Worm (Caenorhabditis elegans) whole organism, young adult: ENCODE measurements around the gene C40A11.8.

Experiments used
- B0261.1 ChIP-seq: sonication (generic microtip); optimal IDR thresholded peaks from 2 replicates; lab custom pipeline; 2016; ENCODE audit warnings: mild to moderate bottlenecking, missing genetic modification characterization, moderate library complexity, missing compliant biosample characterization
- F22D6.2 ChIP-seq: sonication (generic microtip); optimal IDR thresholded peaks from 2 replicates; lab custom pipeline; 2016; ENCODE audit warnings: mild to moderate bottlenecking, missing genetic modification characterization, missing compliant biosample characterization
- F23B12.7 ChIP-seq: sonication (generic microtip); optimal IDR thresholded peaks from 2 replicates; lab custom pipeline; 2017; ENCODE audit warnings: missing genetic modification characterization, mild to moderate bottlenecking, missing compliant biosample characterization, antibody characterized with exemption, moderate library complexity; ENCODE audit not compliant: insufficient read depth
- F37B4.10 ChIP-seq: fragments of 200-800 bp; sonication (Bioruptor generic); IDR thresholded peaks from 2 replicates; pipeline ENCODE4 v1.3.6; 2022; ENCODE audit warnings: missing genetic modification characterization, missing compliant biosample characterization
- F39B2.1 ChIP-seq: fragments of 200-800 bp; sonication (Bioruptor generic); IDR thresholded peaks from 2 replicates; pipeline ENCODE4 v1.3.6; 2022; ENCODE audit warnings: missing genetic modification reagents, missing genetic modification characterization, missing compliant biosample characterization
- F49E8.2 ChIP-seq: sonication (generic microtip); optimal IDR thresholded peaks from 3 replicates; lab custom pipeline; 2017; ENCODE audit warnings: missing genetic modification characterization, mild to moderate bottlenecking, missing compliant biosample characterization, antibody characterized with exemption, moderate library complexity; ENCODE audit not compliant: insufficient read depth
- T07F8.4 ChIP-seq: sonication (generic microtip); optimal IDR thresholded peaks from 2 replicates; lab custom pipeline; 2016; ENCODE audit warnings: mild to moderate bottlenecking, missing genetic modification characterization, moderate library complexity, missing compliant biosample characterization
- T26A5.8 ChIP-seq: sonication (generic microtip); optimal IDR thresholded peaks from 2 replicates; lab custom pipeline; 2016; ENCODE audit warnings: missing genetic modification characterization, missing compliant biosample characterization
- Y79H2A.3 ChIP-seq: fragments of 200-800 bp; sonication (Bioruptor generic); conservative IDR thresholded peaks from 2 replicates; pipeline ENCODE4 v1.3.6; 2022; ENCODE audit warnings: missing genetic modification reagents, missing genetic modification characterization, missing compliant biosample characterization
- akir-1 ChIP-seq: fragments of 200-800 bp; sonication (Bioruptor generic); optimal IDR thresholded peaks from 2 replicates; lab custom pipeline; 2018; ENCODE audit warnings: mild to moderate bottlenecking, missing genetic modification characterization, moderate library complexity, missing compliant biosample characterization
- ama-1 ChIP-seq, 3 experiments: fragments of 150-350 bp in 1 of 3; sonication (generic microtip) in 2 of 3; optimal IDR thresholded peaks; 2 replicates each; lab custom pipeline; 2014 to 2018; ENCODE audit warnings: missing biosample characterization in 2 of 3, missing genetic modification characterization in 2 of 3, missing genetic modification reagents in 2 of 3
- aptf-2 ChIP-seq: fragments of 200-800 bp; sonication (Bioruptor generic); conservative IDR thresholded peaks from 2 replicates; pipeline ENCODE4 v1.3.6; 2022; ENCODE audit warnings: missing genetic modification reagents, missing genetic modification characterization, missing compliant biosample characterization
- aptf-3 ChIP-seq: fragments of 200-800 bp; sonication (Bioruptor generic); IDR thresholded peaks from 2 replicates; pipeline ENCODE4 v1.3.6; 2022; ENCODE audit warnings: missing genetic modification characterization, missing compliant biosample characterization
- athp-1 ChIP-seq: sonication (generic microtip); optimal IDR thresholded peaks from 2 replicates; lab custom pipeline; 2017; ENCODE audit warnings: mild to moderate bottlenecking, missing genetic modification characterization, missing compliant biosample characterization
- attf-6 ChIP-seq: fragments of 200-800 bp; sonication (Bioruptor generic); IDR thresholded peaks from 2 replicates; pipeline ENCODE4 v1.3.6; 2022; ENCODE audit warnings: missing genetic modification reagents, missing genetic modification characterization, missing compliant biosample characterization
- bed-1 ChIP-seq: fragments of 200-800 bp; sonication (Bioruptor generic); IDR thresholded peaks from 2 replicates; pipeline ENCODE4 v1.3.6; 2022; ENCODE audit warnings: missing genetic modification reagents, missing genetic modification characterization, missing compliant biosample characterization
- cebp-1 ChIP-seq, 2 experiments: fragments of 200-800 bp in 1 of 2; sonication (Bioruptor generic) in 1 of 2; sonication (generic microtip) in 1 of 2; IDR thresholded peaks in 1 of 2; optimal IDR thresholded peaks in 1 of 2; 2 replicates each; pipeline versions ENCODE4 v1.3.6 to Lab custom; 2017 to 2022; ENCODE audit warnings: missing compliant biosample characterization in 2 of 2, missing genetic modification characterization in 2 of 2, mild to moderate bottlenecking in 1 of 2, missing genetic modification reagents in 1 of 2, moderate library complexity in 1 of 2
- ceh-27 ChIP-seq: fragments of 200-800 bp; sonication (Bioruptor generic); optimal IDR thresholded peaks from 2 replicates; lab custom pipeline; 2018; ENCODE audit warnings: mild to moderate bottlenecking, missing genetic modification characterization, moderate library complexity, missing compliant biosample characterization
- chd-7 ChIP-seq: sonication (generic microtip); optimal IDR thresholded peaks from 2 replicates; lab custom pipeline; 2016; ENCODE audit warnings: mild to moderate bottlenecking, missing genetic modification characterization, moderate library complexity, missing compliant biosample characterization
- die-1 ChIP-seq: sonication (generic microtip); optimal IDR thresholded peaks from 2 replicates; lab custom pipeline; 2016; ENCODE audit warnings: missing genotype, mild to moderate bottlenecking, missing genetic modification characterization, missing compliant biosample characterization
- ekl-4 ChIP-seq: fragments of 200-800 bp; sonication (Bioruptor generic); IDR thresholded peaks from 2 replicates; pipeline ENCODE4 v1.3.6; 2022; ENCODE audit warnings: missing genetic modification reagents, missing genetic modification characterization, missing compliant biosample characterization
- hlh-26 ChIP-seq: fragments of 200-800 bp; sonication (Bioruptor generic); conservative IDR thresholded peaks from 2 replicates; pipeline ENCODE4 v1.3.6; 2022; ENCODE audit warnings: missing genetic modification reagents, missing genetic modification characterization, missing compliant biosample characterization
- hmg-1.2 ChIP-seq: fragments of 200-800 bp; sonication (Bioruptor generic); IDR thresholded peaks from 2 replicates; pipeline ENCODE4 v1.3.6; 2022; ENCODE audit warnings: missing genetic modification reagents, missing genetic modification characterization, missing compliant biosample characterization
- hmg-20 ChIP-seq: fragments of 200-800 bp; sonication (Bioruptor generic); IDR thresholded peaks from 2 replicates; pipeline ENCODE4 v1.3.6; 2022; ENCODE audit warnings: missing genetic modification reagents, missing genetic modification characterization, missing compliant biosample characterization
- lin-26 ChIP-seq: fragments of 200-800 bp; sonication (Bioruptor generic); IDR thresholded peaks from 2 replicates; pipeline ENCODE4 v1.3.6; 2022; ENCODE audit warnings: missing genetic modification reagents, missing genetic modification characterization, missing compliant biosample characterization
- lir-1 ChIP-seq: fragments of 200-800 bp; sonication (Bioruptor generic); conservative IDR thresholded peaks from 2 replicates; pipeline ENCODE4 v1.3.6; 2022; ENCODE audit warnings: missing genetic modification reagents, missing genetic modification characterization, missing compliant biosample characterization
- lsl-1 ChIP-seq: fragments of 200-800 bp; sonication (Bioruptor generic); optimal IDR thresholded peaks from 2 replicates; lab custom pipeline; 2018; ENCODE audit warnings: mild to moderate bottlenecking, missing genetic modification characterization, moderate library complexity, missing compliant biosample characterization
- madf-10 ChIP-seq: sonication (generic microtip); optimal IDR thresholded peaks from 2 replicates; lab custom pipeline; 2016; ENCODE audit warnings: mild to moderate bottlenecking, missing genetic modification characterization, missing compliant biosample characterization
- madf-3 ChIP-seq: fragments of 200-800 bp; sonication (Bioruptor generic); IDR thresholded peaks from 2 replicates; pipeline ENCODE4 v1.3.6; 2022; ENCODE audit warnings: missing genetic modification reagents, missing genetic modification characterization, missing compliant biosample characterization
- madf-6 ChIP-seq: fragments of 200-800 bp; sonication (Bioruptor generic); IDR thresholded peaks from 2 replicates; pipeline ENCODE4 v1.3.6; 2022; ENCODE audit warnings: missing genetic modification reagents, missing genetic modification characterization, missing compliant biosample characterization
- mcd-1 ChIP-seq: fragments of 200-800 bp; sonication (Bioruptor generic); IDR thresholded peaks from 2 replicates; pipeline ENCODE4 v1.3.6; 2022; ENCODE audit warnings: missing genetic modification reagents, missing genetic modification characterization, missing compliant biosample characterization
- mes-4 ChIP-seq: sonication (generic microtip); optimal IDR thresholded peaks from 2 replicates; lab custom pipeline; 2016; ENCODE audit warnings: missing genotype, missing genetic modification characterization, missing compliant biosample characterization
- nfya-2 ChIP-seq: fragments of 200-800 bp; sonication (Bioruptor generic); IDR thresholded peaks from 2 replicates; pipeline ENCODE4 v1.3.6; 2022; ENCODE audit warnings: missing genetic modification reagents, missing genetic modification characterization, missing compliant biosample characterization
- nhr-90 ChIP-seq: sonication (generic microtip); optimal IDR thresholded peaks from 2 replicates; lab custom pipeline; 2016; ENCODE audit warnings: missing genotype, mild to moderate bottlenecking, missing genetic modification characterization, missing compliant biosample characterization
- repo-1 ChIP-seq: sonication (generic microtip); optimal IDR thresholded peaks from 2 replicates; lab custom pipeline; 2017; ENCODE audit warnings: mild to moderate bottlenecking, missing genetic modification characterization, missing compliant biosample characterization
- sptf-2 ChIP-seq: fragments of 200-800 bp; sonication (Bioruptor generic); optimal IDR thresholded peaks from 2 replicates; lab custom pipeline; 2018; ENCODE audit warnings: mild to moderate bottlenecking, missing genetic modification characterization, missing compliant biosample characterization
- tbx-9 ChIP-seq: sonication (generic microtip); optimal IDR thresholded peaks from 2 replicates; lab custom pipeline; 2016; ENCODE audit warnings: borderline replicate concordance, missing genetic modification characterization, inconsistent platforms, missing compliant biosample characterization
- ztf-25 ChIP-seq: fragments of 200-800 bp; sonication (Bioruptor generic); IDR thresholded peaks from 2 replicates; pipeline ENCODE4 v1.3.6; 2022; ENCODE audit warnings: missing genetic modification reagents, missing genetic modification characterization, missing compliant biosample characterization
- ztf-26 ChIP-seq: sonication (generic microtip); optimal IDR thresholded peaks from 2 replicates; lab custom pipeline; 2017; ENCODE audit warnings: missing genetic modification characterization, missing compliant biosample characterization
- ztf-28 ChIP-seq: fragments of 200-800 bp; sonication (Bioruptor generic); IDR thresholded peaks from 2 replicates; pipeline ENCODE4 v1.3.6; 2022; ENCODE audit warnings: missing genetic modification reagents, missing genetic modification characterization, missing compliant biosample characterization

C40A11.8 gene

ce11 chrII:2150485-2150985 lies at the start of gene C40A11.8, which contains the start of gene C40A11.7:
Gene C40A11.8, minus strand, starts transcription at chrII:2150935.
Gene C40A11.7, minus strand, starts transcription at chrII:2150585.
- TF ChIP-seq lin-26 = no peak
- no peak for TF ChIP-seq ztf-26 (tag; lab: Kevin White, UChicago)
- TF ChIP-seq lir-1 (GFP tag; lab: Robert Waterston, UW) = no peak
- no peak for TF ChIP-seq Y79H2A.3
- no peak for TF ChIP-seq T07F8.4 (tag; lab: Kevin White, UChicago)
- no peak for TF ChIP-seq lsl-1 (GFP tag; lab: Kevin White, UChicago)
- no peak for TF ChIP-seq ztf-25 (GFP tag; lab: Robert Waterston, UW)
- no peak for TF ChIP-seq F49E8.2
- no peak for TF ChIP-seq madf-10 (tag; lab: Kevin White, UChicago)
- no peak for TF ChIP-seq F23B12.7 (tag; lab: Kevin White, UChicago)
- TF ChIP-seq hmg-20 (GFP tag; lab: Robert Waterston, UW) = no peak
- no peak for TF ChIP-seq mes-4 (tag; lab: Kevin White, UChicago)
- no peak for TF ChIP-seq B0261.1
- no peak for TF ChIP-seq hmg-1.2 (GFP tag; lab: Robert Waterston, UW)
- no peak for TF ChIP-seq aptf-2
- no peak for TF ChIP-seq ekl-4
- no peak for TF ChIP-seq chd-7 (tag; lab: Kevin White, UChicago)
- TF ChIP-seq attf-6 (GFP tag; lab: Robert Waterston, UW) = no peak
- no peak for TF ChIP-seq madf-3 (GFP tag; lab: Robert Waterston, UW)

ce11 chrII:2197555-2198288 lies 47.0 kb upstream of the C40A11.8 start, which contains the start of gene C33C12.1:
Gene C33C12.1, plus strand, starts transcription at chrII:2198238.
- TF ChIP-seq F37B4.10 (GFP tag; lab: Robert Waterston, UW) = no peak
- TF ChIP-seq aptf-3 (GFP tag; lab: Robert Waterston, UW) = no peak
- TF ChIP-seq madf-6 (GFP tag; lab: Robert Waterston, UW) = no peak; the same call in 1 of the 2 replicates
- TF ChIP-seq athp-1 = no peak
- no peak for TF ChIP-seq cebp-1 (GFP tag; IDR thresholded peaks at IDR 0.05; lab: Robert Waterston, UW)
- TF ChIP-seq cebp-1 (tag; optimal IDR thresholded peaks at IDR 0.05; lab: Kevin White, UChicago) = peak; percentile 3

ce11 chrII:2196742-2197141 lies 46.0 kb upstream of the C40A11.8 start:
- TF ChIP-seq madf-3 (GFP tag; lab: Robert Waterston, UW) (no peak), akir-1 (GFP tag; lab: Kevin White, UChicago) (no peak), mcd-1 (GFP tag; lab: Robert Waterston, UW) (no peak), tbx-9 (tag; lab: Kevin White, UChicago) (no peak), nhr-90 (tag; lab: Kevin White, UChicago) (no peak), ama-1 (optimal IDR thresholded peaks at IDR 0.05; lab: Kevin White, UChicago) (no peak), ama-1 (GFP tag; optimal IDR thresholded peaks at IDR 0.05; lab: Kevin White, UChicago) (no peak)

ce11 chrII:2195541-2195940 lies 44.8 kb upstream of the C40A11.8 start:
- TF ChIP-seq die-1 (tag; lab: Kevin White, UChicago) (no peak), hmg-1.2 (GFP tag; lab: Robert Waterston, UW) (peak; percentile 18; the same call in 1 of the 2 replicates), repo-1 (tag; lab: Kevin White, UChicago) (no peak), nfya-2 (no peak), sptf-2 (GFP tag; lab: Kevin White, UChicago) (no peak), mcd-1 (GFP tag; lab: Robert Waterston, UW) (no peak), ztf-28 (no peak), cebp-1 (GFP tag; IDR thresholded peaks at IDR 0.05; lab: Robert Waterston, UW) (no peak), cebp-1 (tag; optimal IDR thresholded peaks at IDR 0.05; lab: Kevin White, UChicago) (peak; percentile 17), hlh-26 (GFP tag; lab: Robert Waterston, UW) (no peak), F22D6.2 (tag; lab: Kevin White, UChicago) (no peak), F39B2.1 (GFP tag; lab: Robert Waterston, UW) (no peak), lin-26 (no peak), bed-1 (GFP tag; lab: Robert Waterston, UW) (no peak), athp-1 (no peak), T26A5.8 (tag; lab: Kevin White, UChicago) (no peak), ceh-27 (GFP tag; lab: Kevin White, UChicago) (peak; percentile 28)
